Worm (Caenorhabditis elegans): ENCODE measurements around the gene F17C11.12.

DNA sequence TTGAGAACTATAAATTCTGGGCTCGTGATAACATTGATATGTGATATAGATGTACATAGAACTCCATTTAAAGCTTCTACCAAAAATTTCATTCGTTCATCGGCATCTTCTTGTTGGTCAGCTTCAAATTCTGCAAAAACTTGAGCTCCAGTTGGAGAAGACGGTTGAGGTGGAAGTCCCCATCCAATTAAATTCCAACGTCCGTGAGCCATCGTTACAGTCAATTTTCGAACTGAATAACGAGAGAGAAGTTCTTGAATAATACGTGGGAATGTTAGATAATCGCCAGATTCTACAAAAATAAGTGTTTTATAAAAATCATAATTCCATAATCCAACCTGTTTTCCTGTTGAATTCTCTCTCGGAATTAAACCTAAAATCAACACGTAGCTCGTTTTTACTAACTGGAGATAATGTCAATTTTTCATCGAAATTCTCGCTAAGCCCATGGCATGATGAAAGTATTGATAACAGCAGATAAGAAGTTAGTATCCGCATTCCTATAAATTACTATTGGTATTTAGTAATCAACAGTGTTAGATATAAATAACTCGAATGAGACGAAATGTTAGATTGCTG lies 21.7 kb upstream of the F17C11.12 start, which contains the start of gene pigt-1:
- TF ChIP-seq flt-1 (GFP tag; IDR thresholded peaks at IDR 0.05) (no peak), cog-1 (tag; optimal IDR thresholded peaks at IDR 0.05) (no peak), ztf-29 (GFP tag; IDR thresholded peaks at IDR 0.05) (no peak), ref-1 (GFP tag; conservative IDR thresholded peaks at IDR 0.05) (no peak), klf-2 (GFP tag; conservative IDR thresholded peaks at IDR 0.05) (no peak)

Measured in whole organism, midembryonic.